Worm (Caenorhabditis elegans): ENCODE data around the gene ceh-39.

ceh-39 gene

ce11 chrX:1901480-1901879 lies 45.5 kb upstream of the ceh-39 start:
- no peak for TF ChIP-seq nhr-11 (tag; optimal IDR thresholded peaks at IDR 0.05)
- no peak for TF ChIP-seq unc-55 (GFP tag; optimal IDR thresholded peaks at IDR 0.05)
- no peak for TF ChIP-seq lsy-2 (tag; optimal IDR thresholded peaks at IDR 0.05)
- TF ChIP-seq ZK546.5 (tag; optimal IDR thresholded peaks at IDR 0.05) = no peak
- no peak for TF ChIP-seq lin-11 (tag; optimal IDR thresholded peaks at IDR 0.05)
- no peak for TF ChIP-seq mbf-1 (tag; optimal IDR thresholded peaks at IDR 0.05)
- TF ChIP-seq peb-1 (tag; optimal IDR thresholded peaks at IDR 0.05) = no peak
- no peak for TF ChIP-seq skn-1 (tag; optimal IDR thresholded peaks at IDR 0.05)

- TF ChIP-seq alr-1 (tag; optimal IDR thresholded peaks at IDR 0.05) = no peak
- no peak for TF ChIP-seq nhr-23 (tag; optimal IDR thresholded peaks at IDR 0.05)
- TF ChIP-seq nhr-25 (tag; optimal IDR thresholded peaks at IDR 0.05) = no peak
- no peak for TF ChIP-seq dmd-4 (tag; optimal IDR thresholded peaks at IDR 0.05)
- TF ChIP-seq mbf-1 (tag; optimal IDR thresholded peaks at IDR 0.05) = no peak
Measured at ce11 chrX:1897243-1897642, 41.3 kb upstream of the ceh-39 start, which contains the start of gene B0294.1. Gene B0294.1 (minus strand): TSS chrX:1897343.

DNA sequence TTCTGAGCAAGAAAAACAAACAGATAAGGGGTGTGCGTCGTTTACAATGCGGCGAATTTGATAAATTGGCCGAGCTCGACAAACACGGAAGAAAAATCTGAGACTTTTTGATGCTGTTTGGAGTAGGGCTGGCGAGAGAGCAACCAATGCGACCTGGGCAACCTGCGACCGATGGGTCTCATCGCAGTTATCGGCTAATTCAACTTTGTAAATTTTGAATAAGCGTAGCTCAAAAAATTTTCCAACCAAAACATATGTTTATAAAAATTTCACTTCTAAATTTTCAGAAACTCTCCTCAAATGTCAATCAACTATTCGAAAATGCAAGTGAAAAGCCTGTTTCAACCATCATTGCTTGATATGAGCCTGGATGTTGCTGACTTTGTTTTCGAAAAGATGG lies 35.9 kb upstream of the ceh-39 start, which contains the start of gene B0294.3:
TSS of gene B0294.3 (plus strand) at position 301 of the 400 bp plus-strand sequence.
- TF ChIP-seq nhr-21 (tag; optimal IDR thresholded peaks at IDR 0.05) (no peak), F13H6.1 (tag; optimal IDR thresholded peaks at IDR 0.05) (no peak), nhr-25 (tag; optimal IDR thresholded peaks at IDR 0.05) (no peak), ztf-1 (GFP tag; conservative IDR thresholded peaks at IDR 0.05) (no peak), nhr-77 (tag; optimal IDR thresholded peaks at IDR 0.05) (no peak), nhr-12 (tag; optimal IDR thresholded peaks at IDR 0.05) (no peak), nhr-10 (tag; optimal IDR thresholded peaks at IDR 0.05) (no peak)

ce11 chrX:1890817-1891216 lies 34.8 kb upstream of the ceh-39 start:
- TF ChIP-seq unc-55 (GFP tag; optimal IDR thresholded peaks at IDR 0.05) (no peak), egl-27 (tag; optimal IDR thresholded peaks at IDR 0.05) (no peak), nhr-23 (tag; optimal IDR thresholded peaks at IDR 0.05) (no peak), ztf-11 (tag; optimal IDR thresholded peaks at IDR 0.05) (no peak), F13H6.1 (tag; optimal IDR thresholded peaks at IDR 0.05) (no peak), peb-1 (tag; optimal IDR thresholded peaks at IDR 0.05) (no peak), nhr-11 (tag; optimal IDR thresholded peaks at IDR 0.05) (no peak), nhr-21 (tag; optimal IDR thresholded peaks at IDR 0.05) (no peak), elt-1 (tag; optimal IDR thresholded peaks at IDR 0.05) (no peak), crh-2 (tag; optimal IDR thresholded peaks at IDR 0.05) (no peak), C34F6.9 (tag; optimal IDR thresholded peaks at IDR 0.05) (no peak), snpc-4 (tag; optimal IDR thresholded peaks at IDR 0.05) (no peak), nhr-25 (tag; optimal IDR thresholded peaks at IDR 0.05) (no peak), gmeb-1 (tag; optimal IDR thresholded peaks at IDR 0.05) (no peak), alr-1 (tag; optimal IDR thresholded peaks at IDR 0.05) (no peak), ama-1 (optimal IDR thresholded peaks at IDR 0.05) (no peak), mbf-1 (tag; optimal IDR thresholded peaks at IDR 0.05) (no peak), elt-3 (tag; optimal IDR thresholded peaks at IDR 0.05) (no peak)

- TF ChIP-seq sma-3 (GFP tag; optimal IDR thresholded peaks at IDR 0.05) = no peak
- peak; percentile 35 for TF ChIP-seq F13H6.1 (tag; optimal IDR thresholded peaks at IDR 0.05)
- TF ChIP-seq alr-1 (tag; optimal IDR thresholded peaks at IDR 0.05) = no peak
- no peak for TF ChIP-seq nhr-12 (tag; optimal IDR thresholded peaks at IDR 0.05)
- peak; percentile 5 for TF ChIP-seq fos-1 (tag; optimal IDR thresholded peaks at IDR 0.05)
- TF ChIP-seq lin-11 (tag; optimal IDR thresholded peaks at IDR 0.05) = peak; percentile 80
- no peak for TF ChIP-seq nhr-11 (tag; optimal IDR thresholded peaks at IDR 0.05)
- TF ChIP-seq mab-5 (tag; optimal IDR thresholded peaks at IDR 0.05) = peak; percentile 30
- no peak for TF ChIP-seq egl-27 (tag; optimal IDR thresholded peaks at IDR 0.05)
- TF ChIP-seq blmp-1 (tag; optimal IDR thresholded peaks at IDR 0.05; ENCODE audit: insufficient read depth) = no peak
- TF ChIP-seq ztf-11 (tag; optimal IDR thresholded peaks at IDR 0.05) = no peak
- no peak for TF ChIP-seq ceh-16 (tag; optimal IDR thresholded peaks at IDR 0.05)
- TF ChIP-seq ZK546.5 (tag; optimal IDR thresholded peaks at IDR 0.05) = peak; percentile 21
- no peak for TF ChIP-seq mdl-1 (tag; optimal IDR thresholded peaks at IDR 0.05)
- TF ChIP-seq mbf-1 (tag; optimal IDR thresholded peaks at IDR 0.05) = no peak
- no peak for TF ChIP-seq unc-39 (tag; optimal IDR thresholded peaks at IDR 0.05)
- TF ChIP-seq unc-55 (GFP tag; optimal IDR thresholded peaks at IDR 0.05) = peak; percentile 26
- TF ChIP-seq gmeb-1 (tag; optimal IDR thresholded peaks at IDR 0.05) = peak; percentile 60
- TF ChIP-seq nhr-23 (tag; optimal IDR thresholded peaks at IDR 0.05) = no peak
- TF ChIP-seq ztf-1 (GFP tag; conservative IDR thresholded peaks at IDR 0.05) = no peak
- TF ChIP-seq ceh-82 (tag; optimal IDR thresholded peaks at IDR 0.05) = no peak
- TF ChIP-seq dmd-4 (tag; optimal IDR thresholded peaks at IDR 0.05) = no peak
- TF ChIP-seq peb-1 (tag; optimal IDR thresholded peaks at IDR 0.05) = no peak
- no peak for TF ChIP-seq elt-1 (tag; optimal IDR thresholded peaks at IDR 0.05)
- TF ChIP-seq zag-1 (tag; optimal IDR thresholded peaks at IDR 0.05) = no peak
- no peak for TF ChIP-seq snpc-4 (tag; optimal IDR thresholded peaks at IDR 0.05)
- TF ChIP-seq R02D3.7 (tag; optimal IDR thresholded peaks at IDR 0.05) = no peak
- TF ChIP-seq Y55F3AM.14 (GFP tag; optimal IDR thresholded peaks at IDR 0.05) = no peak
- TF ChIP-seq aly-2 (tag; optimal IDR thresholded peaks at IDR 0.05) = no peak
- peak; percentile 56 for TF ChIP-seq crh-2 (tag; optimal IDR thresholded peaks at IDR 0.05)
- TF ChIP-seq lin-13 (GFP tag; optimal IDR thresholded peaks at IDR 0.05) = peak; percentile 57
- TF ChIP-seq lsy-2 (tag; optimal IDR thresholded peaks at IDR 0.05) = peak; percentile 50 to 82
- peak; percentile 27 for TF ChIP-seq nhr-237 (tag; optimal IDR thresholded peaks at IDR 0.05)
- no peak for TF ChIP-seq nhr-77 (tag; optimal IDR thresholded peaks at IDR 0.05)
- no peak for TF ChIP-seq skn-1 (tag; optimal IDR thresholded peaks at IDR 0.05)
- peak; percentile 43 for TF ChIP-seq C34F6.9 (tag; optimal IDR thresholded peaks at IDR 0.05)
Measured at ce11 chrX:1888445-1889035, 32.6 kb upstream of the ceh-39 start.

All from whole organism, L2 larva.